Fruit fly (Drosophila melanogaster): ENCODE data around the gene RnrL.

Gene RnrL

DNA sequence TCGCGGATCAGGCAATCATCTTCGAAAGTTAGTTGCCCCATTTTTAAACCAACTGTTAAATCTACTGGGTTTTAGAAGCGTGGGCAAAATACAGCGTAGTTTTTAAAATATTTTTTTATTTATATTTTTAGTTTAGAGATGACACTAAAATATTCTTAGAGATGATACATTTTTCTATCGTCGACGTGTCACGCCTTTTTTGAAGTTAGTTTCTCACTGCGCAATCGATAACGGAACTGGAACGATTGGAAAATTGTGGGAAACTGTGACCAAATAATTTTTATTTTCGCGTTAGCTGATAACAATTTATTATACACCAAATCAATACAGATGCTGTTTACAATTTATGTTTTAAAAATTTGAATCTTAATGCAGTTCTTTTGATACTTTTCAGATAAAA lies 49.1 kb downstream of the RnrL start, which contains the start of gene Utx:
Gene Utx, minus strand, starts transcription at position 154 of the 400 bp plus-strand sequence.
- TF ChIP-seq rn (GFP tag; IDR thresholded peaks at IDR 0.05) = no peak
- no peak for TF ChIP-seq CG8301 (tag; optimal IDR thresholded peaks at IDR 0.05)
- TF ChIP-seq Ets98B (GFP tag; IDR thresholded peaks at IDR 0.05) = no peak
- TF ChIP-seq CG13204 (GFP tag; optimal IDR thresholded peaks at IDR 0.05) = no peak
- no peak for TF ChIP-seq CG8159 (tag; optimal IDR thresholded peaks at IDR 0.05)
- TF ChIP-seq CG14655 (GFP tag; optimal IDR thresholded peaks at IDR 0.05) = no peak
- no peak for TF ChIP-seq CG15710 (tag; optimal IDR thresholded peaks at IDR 0.05)
- no peak for TF ChIP-seq CG10348 (GFP tag; IDR thresholded peaks at IDR 0.05)
- TF ChIP-seq gl (tag; optimal IDR thresholded peaks at IDR 0.05) = no peak
- no peak for TF ChIP-seq Pif1A (GFP tag; optimal IDR thresholded peaks at IDR 0.05)
- no peak for TF ChIP-seq CG32121 (GFP tag; IDR thresholded peaks at IDR 0.05)
- TF ChIP-seq CG17806 (tag; optimal IDR thresholded peaks at IDR 0.05) = no peak

DNA sequence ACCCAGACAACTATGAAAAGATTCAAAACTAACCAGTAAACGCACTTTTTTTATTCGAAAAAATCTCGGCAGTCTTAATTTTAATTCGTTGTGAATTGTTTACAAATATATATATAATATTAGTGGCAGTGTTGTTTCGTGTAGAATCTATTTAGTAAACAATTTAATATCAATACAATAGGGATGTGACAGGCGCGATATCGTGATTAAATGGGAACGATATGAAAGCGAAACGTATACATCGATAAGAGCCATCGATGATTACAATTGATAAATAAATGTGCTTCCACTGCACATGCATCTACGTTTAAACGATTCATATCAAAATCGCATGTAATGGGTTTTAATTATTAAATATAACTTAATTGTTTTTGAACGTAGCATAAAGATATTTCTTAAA lies 50.4 kb downstream of the RnrL start:
- TF ChIP-seq Snoo (tag; optimal IDR thresholded peaks at IDR 0.05) (no peak), CG34367 (tag; optimal IDR thresholded peaks at IDR 0.05) (no peak), CG32121 (GFP tag; IDR thresholded peaks at IDR 0.05) (no peak), EcR (GFP tag; optimal IDR thresholded peaks at IDR 0.05) (no peak), CG4496 (GFP tag; IDR thresholded peaks at IDR 0.05) (no peak), CG9948 (tag; optimal IDR thresholded peaks at IDR 0.05) (no peak), CG17806 (tag; optimal IDR thresholded peaks at IDR 0.05) (no peak), D1 (tag; optimal IDR thresholded peaks at IDR 0.05) (no peak)

DNA sequence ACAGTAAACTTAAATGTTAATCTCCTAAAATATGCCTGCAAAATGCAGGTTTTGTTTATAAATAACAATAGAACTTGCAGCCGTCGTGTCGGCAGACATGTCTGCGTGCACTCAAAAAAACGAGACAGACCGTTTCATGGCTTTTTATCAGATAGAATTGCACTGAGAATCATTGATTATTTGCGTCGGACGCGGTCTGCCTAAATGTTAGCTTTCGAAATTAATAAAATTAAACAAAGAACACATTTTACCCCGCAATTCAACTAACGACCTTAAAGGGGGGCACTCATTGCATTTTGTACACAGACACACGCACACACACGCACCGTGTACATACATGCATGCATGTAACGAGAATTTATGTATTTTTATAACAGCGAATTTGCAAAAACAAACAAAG lies 50.9 kb downstream of the RnrL start:
- TF ChIP-seq CG12605 (GFP tag; IDR thresholded peaks at IDR 0.05) (peak; percentile 19; the same call in 1 of the 2 replicates), fd96Ca (GFP tag; IDR thresholded peaks at IDR 0.05) (no peak), CG8159 (tag; optimal IDR thresholded peaks at IDR 0.05) (no peak), gl (tag; optimal IDR thresholded peaks at IDR 0.05) (peak; percentile 5), CG14655 (GFP tag; optimal IDR thresholded peaks at IDR 0.05) (no peak), Ets98B (GFP tag; IDR thresholded peaks at IDR 0.05) (no peak; the same call in 1 of the 2 replicates), CG32121 (GFP tag; IDR thresholded peaks at IDR 0.05) (peak; percentile 27), Snoo (tag; optimal IDR thresholded peaks at IDR 0.05) (no peak), CG34367 (tag; optimal IDR thresholded peaks at IDR 0.05) (no peak), rn (GFP tag; IDR thresholded peaks at IDR 0.05) (peak; percentile 47; the same call in 1 of the 2 replicates), D1 (tag; optimal IDR thresholded peaks at IDR 0.05) (no peak), CG8301 (tag; optimal IDR thresholded peaks at IDR 0.05) (no peak), Pif1A (GFP tag; optimal IDR thresholded peaks at IDR 0.05) (peak; percentile 74), CG13204 (GFP tag; optimal IDR thresholded peaks at IDR 0.05) (no peak), CG9948 (tag; optimal IDR thresholded peaks at IDR 0.05) (no peak), CG17806 (tag; optimal IDR thresholded peaks at IDR 0.05) (peak; percentile 32), EcR (GFP tag; optimal IDR thresholded peaks at IDR 0.05) (no peak), CG15710 (tag; optimal IDR thresholded peaks at IDR 0.05) (no peak), CG4496 (GFP tag; IDR thresholded peaks at IDR 0.05) (peak; percentile 74), Pif1B (GFP tag; optimal IDR thresholded peaks at IDR 0.05) (peak; percentile 46), CG10348 (GFP tag; IDR thresholded peaks at IDR 0.05) (no peak)

DNA sequence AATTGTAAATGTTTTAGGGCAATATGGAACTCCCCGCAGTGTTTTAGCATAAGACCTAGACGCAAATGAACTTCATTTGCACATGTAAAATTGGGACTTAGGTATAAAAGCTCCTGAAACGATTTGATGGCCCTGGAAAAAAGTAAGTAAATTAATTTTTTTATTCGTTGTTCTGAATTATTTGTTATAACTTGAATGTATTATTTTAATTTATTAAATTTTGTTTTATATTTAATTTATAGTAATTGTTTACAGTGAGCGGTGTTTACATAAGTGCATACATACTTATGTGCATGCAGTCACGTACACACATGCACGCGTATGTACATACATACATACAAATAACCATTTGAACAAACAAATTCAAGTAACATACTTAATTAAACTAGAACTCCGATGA lies 51.3 kb downstream of the RnrL start:
- TF ChIP-seq CG32121 (GFP tag; IDR thresholded peaks at IDR 0.05) (peak; percentile 64), Ets98B (GFP tag; IDR thresholded peaks at IDR 0.05) (no peak; the same call in 1 of the 2 replicates), gl (tag; optimal IDR thresholded peaks at IDR 0.05) (no peak), CG13204 (GFP tag; optimal IDR thresholded peaks at IDR 0.05) (no peak), Snoo (tag; optimal IDR thresholded peaks at IDR 0.05) (peak; percentile 45), D1 (tag; optimal IDR thresholded peaks at IDR 0.05) (no peak), CG4496 (GFP tag; IDR thresholded peaks at IDR 0.05) (peak; percentile 67; the same call in 2 of the 3 replicates), CG9948 (tag; optimal IDR thresholded peaks at IDR 0.05) (no peak), CG10348 (GFP tag; IDR thresholded peaks at IDR 0.05) (no peak), CG14655 (GFP tag; optimal IDR thresholded peaks at IDR 0.05) (no peak), CG8159 (tag; optimal IDR thresholded peaks at IDR 0.05) (no peak), CG12605 (GFP tag; IDR thresholded peaks at IDR 0.05) (peak; percentile 64), CG15710 (tag; optimal IDR thresholded peaks at IDR 0.05) (peak; percentile 37), CG17806 (tag; optimal IDR thresholded peaks at IDR 0.05) (peak; percentile 75), rn (GFP tag; IDR thresholded peaks at IDR 0.05) (no peak), fd96Ca (GFP tag; IDR thresholded peaks at IDR 0.05) (no peak), Pif1B (GFP tag; optimal IDR thresholded peaks at IDR 0.05) (no peak)
